Fruit fly (Drosophila melanogaster): Measurements from ENCODE around the gene CG12289.

The CG12289 gene

DNA sequence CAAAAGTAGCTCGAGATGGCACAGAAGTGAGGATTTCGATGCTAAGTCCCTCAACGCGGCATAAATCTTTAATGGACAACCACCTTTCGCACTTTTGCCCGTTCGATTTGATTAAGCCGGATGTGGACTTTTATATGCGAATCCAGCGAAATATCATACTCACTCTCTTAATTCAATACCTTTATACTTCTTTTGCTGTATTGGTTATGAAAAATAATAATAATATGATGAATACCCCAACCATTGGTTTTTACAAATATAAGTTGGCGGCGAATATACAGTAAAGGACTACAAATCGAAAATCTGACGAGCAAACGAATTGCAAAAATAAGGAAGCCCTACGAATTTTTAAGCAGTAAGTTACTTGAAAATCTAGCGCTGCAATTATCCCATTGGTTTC is 14.7 kb upstream of the CG12289 start, which contains the start of gene Vha16-3:
Gene Vha16-3, plus strand, starts transcription at position 301 of the 400 bp plus-strand sequence.
- TF ChIP-seq ovo (GFP tag; optimal IDR thresholded peaks at IDR 0.05) (no peak), CG5204 (GFP tag; optimal IDR thresholded peaks at IDR 0.05) (no peak), Clk (GFP tag; optimal IDR thresholded peaks at IDR 0.05) (no peak), Mnt (GFP tag; optimal IDR thresholded peaks at IDR 0.05) (no peak), CG7045 (GFP tag; optimal IDR thresholded peaks at IDR 0.05) (no peak), CG11617 (GFP tag; optimal IDR thresholded peaks at IDR 0.05) (no peak), CG12768 (GFP tag; optimal IDR thresholded peaks at IDR 0.05) (no peak)

DNA sequence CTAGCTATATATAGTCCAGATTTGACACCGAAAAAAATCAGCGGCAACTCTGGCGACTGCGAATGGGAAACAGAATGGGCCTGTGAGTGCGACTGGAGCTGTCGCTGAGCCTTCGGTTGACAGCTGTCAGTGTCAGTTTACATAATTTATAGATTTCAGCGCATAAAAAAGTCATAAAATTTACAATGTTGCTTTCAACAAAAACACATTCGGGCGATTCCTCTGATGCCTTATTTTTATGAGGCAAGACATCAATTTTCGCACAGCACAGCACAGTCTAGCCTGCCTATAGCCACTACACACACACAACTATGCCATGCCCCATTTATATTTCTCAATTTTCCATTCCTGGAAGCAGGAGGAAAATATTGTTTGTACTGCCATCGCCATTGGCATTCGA is 14.1 kb upstream of the CG12289 start:
- no peak for TF ChIP-seq Mnt (GFP tag; optimal IDR thresholded peaks at IDR 0.05)

DNA sequence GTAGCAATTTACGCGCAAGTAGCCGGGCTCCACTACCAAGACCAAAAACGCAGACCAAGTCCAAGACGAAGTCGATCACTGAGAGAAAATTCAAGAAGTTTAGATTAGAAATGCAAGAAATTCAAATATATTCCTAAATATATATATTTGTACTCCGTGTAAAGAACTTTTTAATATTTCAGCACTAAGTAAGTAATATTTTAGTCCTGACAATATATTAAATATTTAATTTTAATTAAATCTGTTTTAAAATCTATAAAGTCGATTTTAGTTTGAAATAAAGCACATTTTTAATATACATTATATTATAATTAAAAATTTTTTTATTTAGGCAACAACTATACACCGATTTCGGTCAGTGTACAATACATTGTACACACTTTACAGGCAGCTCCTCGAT is 8.7 kb upstream of the CG12289 start:
- TF ChIP-seq pad (GFP tag; optimal IDR thresholded peaks at IDR 0.05) (no peak), CG1620 (GFP tag; optimal IDR thresholded peaks at IDR 0.05) (no peak), CG7045 (GFP tag; optimal IDR thresholded peaks at IDR 0.05) (no peak), Crg-1 (GFP tag; optimal IDR thresholded peaks at IDR 0.05) (no peak), CG7101 (tag; optimal IDR thresholded peaks at IDR 0.05) (no peak), Mnt (GFP tag; optimal IDR thresholded peaks at IDR 0.05) (no peak), Clk (GFP tag; optimal IDR thresholded peaks at IDR 0.05) (no peak), CG33017 (tag; optimal IDR thresholded peaks at IDR 0.05) (no peak), ovo (GFP tag; optimal IDR thresholded peaks at IDR 0.05) (no peak), kay (GFP tag; ENCODE audit: borderline replicate concordance) (no peak)

DNA sequence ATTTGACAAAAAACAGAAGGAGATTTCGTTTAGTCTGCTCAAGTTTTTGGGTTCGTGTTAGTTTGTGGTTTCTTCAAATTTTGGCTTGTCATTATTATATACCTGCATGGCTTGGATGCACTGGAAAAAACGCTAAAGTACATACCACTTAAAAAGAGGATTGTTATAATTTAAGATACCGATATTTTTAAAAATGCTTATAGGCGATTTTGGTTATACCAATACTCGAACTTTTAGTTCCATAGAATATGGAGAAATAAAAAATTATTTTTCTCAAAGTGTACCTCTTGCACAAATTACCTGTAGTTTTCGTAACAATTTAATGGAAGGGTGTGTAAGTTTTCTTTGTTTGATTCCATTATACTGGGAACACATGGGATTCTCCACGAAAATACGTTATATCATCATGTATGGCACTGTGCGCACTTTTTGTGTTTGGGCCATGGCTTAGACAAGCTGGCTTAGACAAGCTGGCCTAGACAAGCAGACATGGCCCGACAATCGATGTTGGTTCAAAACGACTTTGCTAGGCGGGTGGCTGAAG is 7.2 kb upstream of the CG12289 start, which contains the start of gene Fum3:
Gene Fum3, minus strand, starts transcription at position 494 of the 544 bp plus-strand sequence.
- TF ChIP-seq kay (GFP tag; ENCODE audit: borderline replicate concordance) = no peak
- TF ChIP-seq CG14711 (tag; optimal IDR thresholded peaks at IDR 0.05) = no peak
- no peak for TF ChIP-seq bab1 (GFP tag; optimal IDR thresholded peaks at IDR 0.05)
- TF ChIP-seq ovo (GFP tag; optimal IDR thresholded peaks at IDR 0.05) = no peak
- TF ChIP-seq CG1620 (GFP tag; optimal IDR thresholded peaks at IDR 0.05) = no peak
- TF ChIP-seq tj (GFP tag; optimal IDR thresholded peaks at IDR 0.05) = no peak
- TF ChIP-seq CG5204 (GFP tag; optimal IDR thresholded peaks at IDR 0.05) = no peak
- no peak for TF ChIP-seq CG7101 (tag; optimal IDR thresholded peaks at IDR 0.05)
- TF ChIP-seq CG12768 (GFP tag; optimal IDR thresholded peaks at IDR 0.05) = no peak
- TF ChIP-seq Mnt (GFP tag; optimal IDR thresholded peaks at IDR 0.05) = no peak

DNA sequence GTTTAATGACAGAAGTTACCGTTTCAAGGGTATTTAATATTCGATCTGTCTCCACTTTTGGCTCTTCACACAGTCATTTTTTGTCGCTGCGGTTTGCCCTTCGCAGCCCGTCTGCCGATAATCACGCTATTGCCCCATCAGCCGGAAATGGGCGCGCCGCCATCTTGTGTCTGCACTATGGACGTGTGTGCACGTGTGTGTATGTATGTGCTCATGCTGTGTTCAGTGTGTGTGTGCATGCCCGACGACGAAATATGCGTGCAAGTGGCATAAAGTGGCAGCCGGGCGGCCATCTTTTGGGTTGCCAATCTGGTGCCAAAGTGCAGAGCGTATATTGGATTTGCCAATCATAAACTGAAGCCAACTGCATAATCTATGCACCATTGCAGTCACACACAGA is 3.8 kb downstream of the CG12289 start:
- TF ChIP-seq CG11617 (GFP tag; optimal IDR thresholded peaks at IDR 0.05) = no peak
- TF ChIP-seq tj (GFP tag; optimal IDR thresholded peaks at IDR 0.05) = no peak
- no peak for TF ChIP-seq CG12768 (GFP tag; optimal IDR thresholded peaks at IDR 0.05)
- TF ChIP-seq ovo (GFP tag; optimal IDR thresholded peaks at IDR 0.05) = no peak
- TF ChIP-seq Mnt (GFP tag; optimal IDR thresholded peaks at IDR 0.05) = no peak
- TF ChIP-seq bab1 (GFP tag; optimal IDR thresholded peaks at IDR 0.05) = no peak
- TF ChIP-seq toe (GFP tag; optimal IDR thresholded peaks at IDR 0.05) = no peak
- TF ChIP-seq Crg-1 (GFP tag; optimal IDR thresholded peaks at IDR 0.05) = no peak

DNA sequence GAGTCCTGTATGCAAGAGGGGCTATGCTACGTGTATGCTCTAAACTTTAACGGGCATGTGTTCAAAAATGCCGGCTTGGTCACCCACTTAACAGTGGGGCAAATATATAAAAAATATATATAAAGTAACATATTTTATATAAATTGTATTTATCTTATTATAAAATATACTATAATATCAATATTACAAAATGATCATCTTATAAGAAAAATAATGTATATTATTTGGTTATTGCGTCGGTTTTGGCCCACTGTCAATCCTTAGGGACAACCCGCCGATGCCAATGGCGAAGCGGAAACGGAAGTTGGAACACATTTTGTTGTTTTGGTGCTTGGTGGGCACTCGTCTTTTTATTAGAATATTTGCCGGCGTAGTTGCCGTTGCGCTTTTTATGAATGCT is 7.7 kb downstream of the CG12289 start:
- TF ChIP-seq CG33017 (tag; optimal IDR thresholded peaks at IDR 0.05) = no peak
- no peak for TF ChIP-seq cic (GFP tag; optimal IDR thresholded peaks at IDR 0.05)
- no peak for TF ChIP-seq CG11617 (GFP tag; optimal IDR thresholded peaks at IDR 0.05)
- no peak for TF ChIP-seq ovo (GFP tag; optimal IDR thresholded peaks at IDR 0.05)
- TF ChIP-seq toe (GFP tag; optimal IDR thresholded peaks at IDR 0.05) = no peak
- TF ChIP-seq Mnt (GFP tag; optimal IDR thresholded peaks at IDR 0.05) = no peak
- no peak for TF ChIP-seq CG14711 (tag; optimal IDR thresholded peaks at IDR 0.05)
- no peak for TF ChIP-seq CG7101 (tag; optimal IDR thresholded peaks at IDR 0.05)
- no peak for TF ChIP-seq bab1 (GFP tag; optimal IDR thresholded peaks at IDR 0.05)
- TF ChIP-seq cnc (optimal IDR thresholded peaks at IDR 0.05) = no peak
- TF ChIP-seq Hr96 (GFP tag; optimal IDR thresholded peaks at IDR 0.05) = no peak
- no peak for TF ChIP-seq kay (GFP tag; ENCODE audit: borderline replicate concordance)
- no peak for TF ChIP-seq CG5204 (GFP tag; optimal IDR thresholded peaks at IDR 0.05)

DNA sequence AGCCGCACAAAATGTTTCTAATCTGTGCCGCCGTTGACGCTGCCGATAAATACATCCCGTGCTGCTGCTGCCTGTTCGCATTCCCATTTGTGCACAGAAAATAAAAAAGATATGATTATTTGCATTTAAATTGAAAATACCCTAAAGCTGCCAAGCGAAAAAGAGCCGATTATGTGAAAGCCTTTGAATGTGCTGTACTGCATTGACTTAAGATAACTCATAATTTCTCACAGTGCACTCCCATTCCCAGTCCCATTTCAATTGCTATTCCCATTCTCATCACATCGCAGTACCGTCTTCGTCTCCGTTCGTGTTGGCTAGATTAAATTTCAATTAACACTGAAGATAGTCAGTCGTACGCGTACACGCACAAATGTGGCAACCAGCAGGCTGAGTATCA is 9.3 kb downstream of the CG12289 start:
- TF ChIP-seq CG1620 (GFP tag; optimal IDR thresholded peaks at IDR 0.05) (no peak), Mnt (GFP tag; optimal IDR thresholded peaks at IDR 0.05) (no peak), cnc (optimal IDR thresholded peaks at IDR 0.05) (no peak), kay (GFP tag; ENCODE audit: borderline replicate concordance) (no peak), Clk (GFP tag; optimal IDR thresholded peaks at IDR 0.05) (no peak), ovo (GFP tag; optimal IDR thresholded peaks at IDR 0.05) (no peak), CG11617 (GFP tag; optimal IDR thresholded peaks at IDR 0.05) (no peak), toe (GFP tag; optimal IDR thresholded peaks at IDR 0.05) (no peak), pad (GFP tag; optimal IDR thresholded peaks at IDR 0.05) (no peak), CG14711 (tag; optimal IDR thresholded peaks at IDR 0.05) (no peak), CG33017 (tag; optimal IDR thresholded peaks at IDR 0.05) (no peak), tj (GFP tag; optimal IDR thresholded peaks at IDR 0.05) (no peak), CG5204 (GFP tag; optimal IDR thresholded peaks at IDR 0.05) (no peak)

Measured in whole organism, adult.